Worm (Caenorhabditis elegans) whole organism, L4/young adult: Measurements from ENCODE around the gene idpp-6.

Experiments
- W03F9.2 ChIP-seq: fragments of 150-350 bp; optimal IDR thresholded peaks from 2 replicates; lab custom pipeline; 2014; ENCODE audit warnings: missing biosample characterization, missing genetic modification characterization
- dao-5 ChIP-seq: sonication (generic microtip); optimal IDR thresholded peaks from 2 replicates; lab custom pipeline; 2016; ENCODE audit warnings: missing genotype, missing genetic modification characterization, moderate library complexity, missing compliant biosample characterization
- him-1 ChIP-seq: sonication (generic microtip); optimal IDR thresholded peaks from 2 replicates; lab custom pipeline; 2016; ENCODE audit warnings: missing genotype, missing genetic modification reagents, missing genetic modification characterization, missing compliant biosample characterization

DNA sequence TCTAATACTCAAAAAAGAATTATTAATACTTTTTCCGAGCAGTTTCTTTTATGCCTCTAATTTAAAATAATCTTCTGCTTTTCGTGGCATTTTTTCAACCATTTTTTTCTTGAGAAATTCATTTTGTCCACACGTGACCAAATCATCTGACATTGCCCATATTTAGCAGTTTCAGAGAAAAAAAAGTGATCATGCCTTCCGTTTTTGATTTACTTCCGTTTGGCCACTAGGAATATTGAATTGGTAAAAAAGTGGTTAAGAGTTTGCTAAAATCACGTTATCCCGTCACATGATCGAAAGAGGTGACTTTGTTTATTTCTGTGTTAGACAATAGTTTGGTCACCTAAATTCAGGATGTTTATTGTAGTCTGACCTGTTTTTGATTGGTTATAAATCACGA, 21.4 kb downstream of the idpp-6 start:
- TF ChIP-seq dao-5 (tag; lab: Kevin White, UChicago) (no peak), him-1 (tag; lab: Kevin White, UChicago) (no peak), W03F9.2 (tag; lab: Kevin White, UChicago) (no peak)
